Worm (Caenorhabditis elegans) whole organism, L4 larva: ENCODE results near the gene dhps-1.
A peak's percentile ranks its signal among the peaks of the same experiment; 100 is the strongest.

Experiments used
- R02D3.7 ChIP-seq: fragments of 150-350 bp; sonication (generic microtip); optimal IDR thresholded peaks from 3 replicates; lab custom pipeline; 2014; ENCODE audit warnings: missing biosample characterization, missing genetic modification characterization
- T20F7.1 ChIP-seq: fragments of 200-800 bp; sonication (Bioruptor generic); optimal IDR thresholded peaks from 2 replicates; lab custom pipeline; 2018; ENCODE audit warnings: mild to moderate bottlenecking, missing genetic modification characterization, missing compliant biosample characterization
- T26A8.4 ChIP-seq: fragments of 200-800 bp; sonication (Bioruptor generic); IDR thresholded peaks from 2 replicates; pipeline ENCODE4 v1.3.6; 2022; ENCODE audit warnings: missing genetic modification characterization, missing compliant biosample characterization
- ZK337.2 ChIP-seq: fragments of 200-800 bp; sonication (Bioruptor generic); IDR thresholded peaks from 2 replicates; pipeline ENCODE4 v1.3.6; 2022; ENCODE audit warnings: missing genetic modification reagents, missing genetic modification characterization, missing compliant biosample characterization
- ZK546.5 ChIP-seq, 2 experiments: sonication (generic microtip); optimal IDR thresholded peaks; 2 replicates each; lab custom pipeline; 2017; ENCODE audit warnings: missing biosample characterization in 2 of 2, missing genetic modification characterization in 2 of 2
- ceh-28 ChIP-seq: fragments of 150-350 bp; optimal IDR thresholded peaks from 2 replicates; lab custom pipeline; 2014; ENCODE audit warnings: missing biosample characterization, missing genetic modification reagents, missing genetic modification characterization
- cey-2 ChIP-seq: sonication (generic microtip); optimal IDR thresholded peaks from 3 replicates; lab custom pipeline; 2017; ENCODE audit warnings: missing genetic modification characterization, mild to moderate bottlenecking, missing compliant biosample characterization, antibody characterized with exemption, borderline replicate concordance; ENCODE audit not compliant: insufficient read depth
- ctbp-1 ChIP-seq: fragments of 200-800 bp; sonication (Bioruptor generic); IDR thresholded peaks from 2 replicates; pipeline ENCODE4 v1.3.6; 2022; ENCODE audit warnings: missing genetic modification reagents, missing genetic modification characterization, missing compliant biosample characterization
- daf-8 ChIP-seq: fragments of 200-800 bp; sonication (Bioruptor generic); IDR thresholded peaks from 2 replicates; pipeline ENCODE4 v1.3.6; 2022; ENCODE audit warnings: missing genetic modification characterization, missing compliant biosample characterization
- dmd-6 ChIP-seq: fragments of 200-800 bp; sonication (Bioruptor generic); IDR thresholded peaks from 2 replicates; pipeline ENCODE4 v1.3.6; 2022; ENCODE audit warnings: missing genetic modification reagents, missing genetic modification characterization, missing compliant biosample characterization
- dmd-8 ChIP-seq: fragments of 200-800 bp; sonication (Bioruptor generic); IDR thresholded peaks from 2 replicates; pipeline ENCODE4 v1.3.6; 2022; ENCODE audit warnings: missing genetic modification characterization, missing compliant biosample characterization
- dpl-1 ChIP-seq: fragments of 150-350 bp; optimal IDR thresholded peaks from 2 replicates; lab custom pipeline; 2014; ENCODE audit warnings: missing biosample characterization, missing genetic modification reagents, missing genetic modification characterization
- egl-27 ChIP-seq: sonication (generic microtip); optimal IDR thresholded peaks from 3 replicates; lab custom pipeline; 2017; ENCODE audit warnings: missing biosample characterization, missing genetic modification reagents, missing genetic modification characterization
- egl-43 ChIP-seq: fragments of 200-800 bp; sonication (Bioruptor generic); IDR thresholded peaks from 2 replicates; pipeline ENCODE4 v1.3.6; 2022; ENCODE audit warnings: missing genetic modification reagents, missing genetic modification characterization, missing compliant biosample characterization
- hif-1 ChIP-seq, 2 experiments: sonication (generic microtip); optimal IDR thresholded peaks; 2 replicates each; lab custom pipeline; 2016 to 2017; ENCODE audit warnings: missing compliant biosample characterization in 2 of 2, missing genetic modification characterization in 2 of 2, missing genetic modification reagents in 2 of 2, missing genotype in 2 of 2, mild to moderate bottlenecking in 1 of 2
- hlh-30 ChIP-seq: sonication (generic microtip); optimal IDR thresholded peaks from 2 replicates; lab custom pipeline; 2017; ENCODE audit warnings: antibody characterized with exemption, mild to moderate bottlenecking, missing genetic modification characterization, missing compliant biosample characterization; ENCODE audit not compliant: insufficient read depth
- jun-1 ChIP-seq: fragments of 150-350 bp; optimal IDR thresholded peaks from 2 replicates; lab custom pipeline; 2014; ENCODE audit warnings: missing biosample characterization, missing genetic modification reagents, missing genetic modification characterization
- lim-7 ChIP-seq: fragments of 200-800 bp; sonication (Bioruptor generic); IDR thresholded peaks from 2 replicates; pipeline ENCODE4 v1.3.6; 2022; ENCODE audit warnings: missing genetic modification characterization, missing compliant biosample characterization
- lin-29 ChIP-seq: fragments of 200-800 bp; sonication (Bioruptor generic); IDR thresholded peaks from 2 replicates; pipeline ENCODE4 v1.3.6; 2022; ENCODE audit warnings: missing genetic modification reagents, missing genetic modification characterization, missing compliant biosample characterization
- lin-38 ChIP-seq: fragments of 200-800 bp; sonication (Bioruptor generic); IDR thresholded peaks from 2 replicates; pipeline ENCODE4 v1.3.6; 2022; ENCODE audit warnings: missing genetic modification reagents, missing genetic modification characterization, missing compliant biosample characterization
- lin-39 ChIP-seq: fragments of 150-350 bp; optimal IDR thresholded peaks from 2 replicates; lab custom pipeline; 2014; ENCODE audit warnings: missing biosample characterization, missing genetic modification reagents, missing genetic modification characterization
- lir-3 ChIP-seq: sonication (generic microtip); optimal IDR thresholded peaks from 2 replicates; lab custom pipeline; 2016; ENCODE audit warnings: mild to moderate bottlenecking, missing genetic modification characterization, missing compliant biosample characterization
- lsy-2 ChIP-seq, 2 experiments: fragments of 150-350 bp in 1 of 2; sonication (generic microtip) in 1 of 2; optimal IDR thresholded peaks; 2 replicates each; lab custom pipeline; 2014 to 2017; ENCODE audit warnings: missing biosample characterization in 2 of 2, missing genetic modification characterization in 2 of 2
- madf-5 ChIP-seq, 2 experiments: fragments of 200-800 bp; sonication (Bioruptor generic); IDR thresholded peaks; 2 replicates each; pipeline ENCODE4 v1.3.6; 2022; ENCODE audit warnings: missing compliant biosample characterization in 2 of 2, missing genetic modification characterization in 2 of 2
- mdt-29 ChIP-seq: fragments of 200-800 bp; sonication (Bioruptor generic); IDR thresholded peaks from 2 replicates; pipeline ENCODE4 v1.3.6; 2022; ENCODE audit warnings: missing genetic modification reagents, missing genetic modification characterization, missing compliant biosample characterization
- mep-1 ChIP-seq: fragments of 150-350 bp; sonication (generic microtip); optimal IDR thresholded peaks from 3 replicates; lab custom pipeline; 2014; ENCODE audit warnings: missing biosample characterization, missing genetic modification characterization
- mes-2 ChIP-seq: sonication (generic microtip); optimal IDR thresholded peaks from 2 replicates; lab custom pipeline; 2016; ENCODE audit warnings: missing genotype, mild to moderate bottlenecking, missing genetic modification characterization, missing compliant biosample characterization; ENCODE audit not compliant: poor library complexity, severe bottlenecking
- mxl-2 ChIP-seq: fragments of 200-800 bp; sonication (Bioruptor generic); conservative IDR thresholded peaks from 2 replicates; pipeline ENCODE4 v1.3.6; 2022; ENCODE audit warnings: missing genetic modification reagents, missing genetic modification characterization, missing compliant biosample characterization
- nhr-102 ChIP-seq: sonication (generic microtip); optimal IDR thresholded peaks from 2 replicates; lab custom pipeline; 2016; ENCODE audit warnings: mild to moderate bottlenecking, missing genetic modification characterization, moderate library complexity, missing compliant biosample characterization
- nhr-11 ChIP-seq: fragments of 150-350 bp; optimal IDR thresholded peaks from 2 replicates; lab custom pipeline; 2014; ENCODE audit warnings: missing biosample characterization, missing genetic modification characterization
- nhr-25 ChIP-seq: sonication (generic microtip); optimal IDR thresholded peaks from 2 replicates; lab custom pipeline; 2017; ENCODE audit warnings: missing genetic modification characterization, mild to moderate bottlenecking, missing compliant biosample characterization, antibody characterized with exemption, moderate library complexity, borderline replicate concordance; ENCODE audit not compliant: insufficient read depth
- nhr-77 ChIP-seq: fragments of 150-350 bp; optimal IDR thresholded peaks from 2 replicates; lab custom pipeline; 2014; ENCODE audit warnings: missing biosample characterization, missing genetic modification characterization
- pha-4 ChIP-seq, 2 experiments: fragments of 150-350 bp in 1 of 2; fragments of 200-800 bp in 1 of 2; sonication (Bioruptor generic) in 1 of 2; IDR thresholded peaks in 1 of 2; optimal IDR thresholded peaks in 1 of 2; 2 replicates each; pipeline versions ENCODE4 v1.3.6 to Lab custom; 2014 to 2022; ENCODE audit warnings: missing genetic modification characterization in 2 of 2, missing genetic modification reagents in 2 of 2, missing biosample characterization in 1 of 2, missing compliant biosample characterization in 1 of 2
- php-3 ChIP-seq: fragments of 200-800 bp; sonication (Bioruptor generic); IDR thresholded peaks from 2 replicates; pipeline ENCODE4 v1.3.6; 2022; ENCODE audit warnings: missing genetic modification reagents, missing genetic modification characterization, missing compliant biosample characterization
- pqm-1 ChIP-seq: sonication (generic microtip); optimal IDR thresholded peaks from 2 replicates; lab custom pipeline; 2017; ENCODE audit warnings: missing biosample characterization, missing genetic modification characterization
- sdz-12 ChIP-seq: fragments of 200-800 bp; sonication (Bioruptor generic); optimal IDR thresholded peaks from 2 replicates; lab custom pipeline; 2018; ENCODE audit warnings: mild to moderate bottlenecking, missing genetic modification characterization, missing compliant biosample characterization
- set-16 ChIP-seq: fragments of 200-800 bp; sonication (Bioruptor generic); IDR thresholded peaks from 2 replicates; pipeline ENCODE4 v1.3.6; 2022; ENCODE audit warnings: missing genetic modification reagents, missing genetic modification characterization, missing compliant biosample characterization
- snpc-1.2 ChIP-seq: fragments of 200-800 bp; sonication (Bioruptor generic); IDR thresholded peaks from 2 replicates; pipeline ENCODE4 v1.3.6; 2022; ENCODE audit warnings: missing genetic modification reagents, missing genetic modification characterization, missing compliant biosample characterization
- spr-1 ChIP-seq: sonication (generic microtip); optimal IDR thresholded peaks from 2 replicates; lab custom pipeline; 2016; ENCODE audit warnings: mild to moderate bottlenecking, missing genetic modification characterization, missing compliant biosample characterization
- unc-62 ChIP-seq, 3 experiments: fragments of 150-350 bp in 1 of 3; sonication (generic microtip); optimal IDR thresholded peaks in 2 of 3; peaks in 1 of 3; 1 replicate in 1 of 3; 2 replicates in 2 of 3; lab custom pipeline; 2014 to 2017; ENCODE audit warnings: missing biosample characterization in 3 of 3, missing genetic modification characterization in 3 of 3, missing genetic modification reagents in 3 of 3, missing genotype in 1 of 3
- zag-1 ChIP-seq: fragments of 150-350 bp; optimal IDR thresholded peaks from 2 replicates; lab custom pipeline; 2014; ENCODE audit warnings: missing biosample characterization, missing genetic modification characterization
- zfp-2 ChIP-seq: sonication (generic microtip); optimal IDR thresholded peaks from 2 replicates; lab custom pipeline; 2016; ENCODE audit warnings: mild to moderate bottlenecking, missing genetic modification characterization, missing compliant biosample characterization
- zfp-3 ChIP-seq: fragments of 200-800 bp; sonication (Bioruptor generic); conservative IDR thresholded peaks from 2 replicates; pipeline ENCODE4 v1.3.6; 2022; ENCODE audit warnings: missing genetic modification reagents, missing genetic modification characterization, missing compliant biosample characterization
- zip-11 ChIP-seq: fragments of 200-800 bp; sonication (Bioruptor generic); IDR thresholded peaks from 2 replicates; pipeline ENCODE4 v1.3.6; 2022; ENCODE audit warnings: missing genetic modification characterization, missing compliant biosample characterization
- zip-2 ChIP-seq: fragments of 150-350 bp; optimal IDR thresholded peaks from 2 replicates; lab custom pipeline; 2014; ENCODE audit warnings: missing biosample characterization, missing genetic modification characterization
- ztf-11 ChIP-seq: fragments of 150-350 bp; optimal IDR thresholded peaks from 2 replicates; lab custom pipeline; 2014; ENCODE audit warnings: missing biosample characterization, missing genetic modification characterization
- ztf-7 ChIP-seq: fragments of 150-350 bp; optimal IDR thresholded peaks from 2 replicates; lab custom pipeline; 2014; ENCODE audit warnings: missing biosample characterization, missing genetic modification characterization

The dhps-1 gene

DNA sequence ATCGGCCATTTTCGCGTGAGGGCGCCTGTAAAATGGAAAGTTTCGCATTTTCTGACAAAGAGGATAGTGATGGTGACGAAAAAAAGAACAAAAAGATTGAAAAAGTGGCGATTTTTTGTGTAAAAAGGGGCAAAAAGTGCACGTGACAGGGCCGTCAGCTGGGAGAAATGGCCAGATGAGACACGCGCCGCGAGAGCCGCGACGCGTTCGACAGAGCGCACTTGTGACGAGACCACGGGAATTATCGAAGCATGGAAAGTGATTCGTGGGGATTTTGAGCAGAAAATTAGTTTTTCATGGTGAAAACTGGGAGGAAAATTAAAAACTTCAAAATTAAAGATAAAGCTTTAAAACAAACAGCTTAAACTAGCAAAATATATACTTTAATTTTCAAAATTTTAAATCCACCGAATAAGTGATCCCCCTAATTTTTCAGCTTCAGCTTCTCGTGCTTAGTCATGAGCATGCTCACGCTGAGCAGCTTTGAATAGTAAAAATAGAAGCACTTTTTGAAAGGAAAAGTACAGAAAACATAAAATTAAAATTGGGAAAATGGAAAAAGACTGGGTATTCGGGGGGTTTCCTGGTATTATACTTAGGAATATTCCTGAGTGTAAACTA lies 25.2 kb upstream of the dhps-1 start, which contains the start of gene W03C9.5:
Gene W03C9.5 (minus strand): TSS at position 38 of the 621 bp plus-strand sequence.
- peak; percentile 84 for TF ChIP-seq jun-1
- TF ChIP-seq R02D3.7 (tag; lab: Kevin White, UChicago): no peak
- no peak for TF ChIP-seq pqm-1 (tag; lab: Kevin White, UChicago)
- peak; percentile 83 for TF ChIP-seq spr-1
- TF ChIP-seq nhr-25 (tag; lab: Kevin White, UChicago): peak; percentile 86
- peak; percentile 49; the same call in 1 of the 2 replicates for TF ChIP-seq ctbp-1 (GFP tag; lab: Robert Waterston, UW)
- peak; percentile 65 for TF ChIP-seq nhr-102 (tag; lab: Kevin White, UChicago)
- peak; percentile 82 for TF ChIP-seq zfp-2 (tag; lab: Kevin White, UChicago)
- peak; percentile 79 for TF ChIP-seq set-16
- peak; percentile 7 to 70 for TF ChIP-seq ZK546.5 (tag; optimal IDR thresholded peaks at IDR 0.05; lab: Kevin White, UChicago)
- peak; percentile 32 for TF ChIP-seq sdz-12 (GFP tag; lab: Kevin White, UChicago)
- peak; percentile 56; the same call in 1 of the 2 replicates for TF ChIP-seq pha-4 (GFP tag; IDR thresholded peaks at IDR 0.05; lab: Robert Waterston, UW)
- TF ChIP-seq pha-4 (tag; optimal IDR thresholded peaks at IDR 0.05; lab: Kevin White, UChicago): no peak
- peak in 1 of 2 experiments; percentile 78 for TF ChIP-seq unc-62 (GFP tag; optimal IDR thresholded peaks at IDR 0.05 in 1 of 2; lab: Kevin White, UChicago)
- TF ChIP-seq unc-62 (tag; optimal IDR thresholded peaks at IDR 0.05; lab: Kevin White, UChicago): no peak
- TF ChIP-seq dmd-6 (GFP tag; lab: Robert Waterston, UW): peak; percentile 94
- no peak for TF ChIP-seq zag-1 (tag; lab: Kevin White, UChicago)
- peak; percentile 62 for TF ChIP-seq T26A8.4
- TF ChIP-seq lin-29 (GFP tag; lab: Robert Waterston, UW): peak; percentile 73; the same call in 1 of the 2 replicates
- TF ChIP-seq lin-39 (tag; lab: Kevin White, UChicago): no peak
- TF ChIP-seq lim-7 (GFP tag; lab: Robert Waterston, UW): peak; percentile 70; the same call in 1 of the 2 replicates
- TF ChIP-seq snpc-1.2 (GFP tag; lab: Robert Waterston, UW): no peak
- peak; percentile 76 for TF ChIP-seq dpl-1
- TF ChIP-seq zfp-3 (GFP tag; lab: Robert Waterston, UW): peak; percentile 82
- peak; percentile 20 for TF ChIP-seq zip-2 (tag; lab: Kevin White, UChicago)
- TF ChIP-seq egl-27 (tag; lab: Kevin White, UChicago): no peak
- TF ChIP-seq hif-1 (tag; optimal IDR thresholded peaks at IDR 0.05; lab: Kevin White, UChicago): peak; percentile 52 to 95
- TF ChIP-seq lin-38 (GFP tag; lab: Robert Waterston, UW): peak; percentile 98
- TF ChIP-seq mdt-29: peak; percentile 81
- peak; percentile 84 to 94 for TF ChIP-seq lsy-2 (tag; optimal IDR thresholded peaks at IDR 0.05; lab: Kevin White, UChicago)
- no peak for TF ChIP-seq zip-11
- peak; percentile 46 for TF ChIP-seq lir-3 (tag; lab: Kevin White, UChicago)
- TF ChIP-seq php-3: 0 out of 2 replicates have a peak, but pooled peaks have one; percentile 15
- peak in 1 of 2 experiments; percentile 67; a peak in 2 of 4 replicates for TF ChIP-seq madf-5 (GFP tag; IDR thresholded peaks at IDR 0.05; lab: Robert Waterston, UW)
- no peak for TF ChIP-seq ztf-7 (tag; lab: Kevin White, UChicago)
- TF ChIP-seq nhr-77 (tag; lab: Kevin White, UChicago): peak; percentile 97
- peak; percentile 79 for TF ChIP-seq egl-43
- TF ChIP-seq mes-2 (tag; lab: Kevin White, UChicago): peak; percentile 97
- peak; percentile 99 for TF ChIP-seq hlh-30
- no peak for TF ChIP-seq ceh-28 (tag; lab: Kevin White, UChicago)
- TF ChIP-seq ztf-11 (tag; lab: Kevin White, UChicago): no peak
- peak; percentile 97 for TF ChIP-seq mep-1 (tag; lab: Kevin White, UChicago)
- TF ChIP-seq T20F7.1 (GFP tag; lab: Kevin White, UChicago): peak; percentile 91
- TF ChIP-seq mxl-2 (GFP tag; lab: Robert Waterston, UW): peak; percentile 80; the same call in 1 of the 2 replicates
- no peak for TF ChIP-seq daf-8 (GFP tag; lab: Robert Waterston, UW)
- TF ChIP-seq ZK337.2: peak; percentile 64; the same call in 1 of the 2 replicates
- peak; percentile 96 for TF ChIP-seq nhr-11
- TF ChIP-seq cey-2 (tag; lab: Kevin White, UChicago): peak; percentile 13
- no peak for TF ChIP-seq dmd-8
